Fruit fly (Drosophila melanogaster) whole organism, wandering third instar larva: ENCODE results near the gene Sec5.

Experiments used
- Abd-B ChIP-seq: fragments of >200 bp; optimal IDR thresholded peaks from 2 replicates; lab custom pipeline; 2017; ENCODE audit warnings: missing biosample characterization, missing genetic modification characterization
- CG32264 ChIP-seq: fragments of 200-800 bp; sonication (Bioruptor generic); optimal IDR thresholded peaks from 2 replicates; lab custom pipeline; 2016; ENCODE audit warnings: missing biosample characterization, missing genetic modification characterization
- CG9705 ChIP-seq: fragments of 200-800 bp; sonication (Bioruptor generic); optimal IDR thresholded peaks from 2 replicates; lab custom pipeline; 2018; ENCODE audit warnings: missing biosample characterization, mild to moderate bottlenecking, missing genetic modification characterization
- CrebA ChIP-seq: fragments of 200-800 bp; sonication (Bioruptor generic); optimal IDR thresholded peaks from 2 replicates; lab custom pipeline; 2016; ENCODE audit warnings: missing biosample characterization, mild to moderate bottlenecking, missing genetic modification characterization, borderline replicate concordance
- Dfd ChIP-seq: fragments of >200 bp; optimal IDR thresholded peaks from 2 replicates; lab custom pipeline; 2017; ENCODE audit warnings: missing biosample characterization, missing genetic modification characterization
- Dif ChIP-seq: fragments of 200-275, 200-300 bp; sonication (Bioruptor generic); optimal IDR thresholded peaks from 2 replicates; lab custom pipeline; 2018; ENCODE audit warnings: missing biosample characterization, missing genetic modification characterization; ENCODE audit not compliant: partially characterized antibody
- HLH106 ChIP-seq: fragments of 200-800 bp; optimal IDR thresholded peaks from 3 replicates; lab custom pipeline; 2019; ENCODE audit warnings: missing biosample characterization, mild to moderate bottlenecking, missing genetic modification characterization, moderate library complexity
- Hnf4 ChIP-seq: fragments of 200-800 bp; sonication (Bioruptor generic); optimal IDR thresholded peaks from 2 replicates; lab custom pipeline; 2016; ENCODE audit warnings: missing biosample characterization, mild to moderate bottlenecking, missing genetic modification characterization
- Hr78 ChIP-seq: fragments of >200 bp; optimal IDR thresholded peaks from 2 replicates; lab custom pipeline; 2017; ENCODE audit warnings: missing biosample characterization, missing genetic modification characterization
- Hr83 ChIP-seq: fragments of 200-300 bp; sonication (Bioruptor generic); optimal IDR thresholded peaks from 2 replicates; lab custom pipeline; 2016; ENCODE audit warnings: missing biosample characterization, mild to moderate bottlenecking, missing genetic modification characterization, moderate library complexity; ENCODE audit not compliant: poor library complexity, severe bottlenecking
- Jra ChIP-seq: sonication (Bioruptor generic); optimal IDR thresholded peaks from 2 replicates; lab custom pipeline; 2016; ENCODE audit warnings: missing biosample characterization, missing genetic modification characterization
- Mio ChIP-seq: sonication (Bioruptor generic); optimal IDR thresholded peaks from 2 replicates; lab custom pipeline; 2016; ENCODE audit warnings: missing biosample characterization, missing genetic modification characterization
- Myc ChIP-seq: fragments of >200 bp; optimal IDR thresholded peaks from 2 replicates; lab custom pipeline; 2017
- OdsH ChIP-seq: fragments of 200-800 bp; sonication (Bioruptor generic); optimal IDR thresholded peaks from 2 replicates; lab custom pipeline; 2016; ENCODE audit warnings: missing biosample characterization, mild to moderate bottlenecking, missing genetic modification characterization
- Sp1 ChIP-seq: fragments of 200-800 bp; sonication (Bioruptor generic); optimal IDR thresholded peaks from 3 replicates; lab custom pipeline; 2019; ENCODE audit warnings: missing biosample characterization, mild to moderate bottlenecking, missing genetic modification characterization, moderate library complexity
- Vsx2 ChIP-seq: fragments of 200-300, 225-300 bp; sonication (Bioruptor generic); optimal IDR thresholded peaks from 2 replicates; lab custom pipeline; 2018; ENCODE audit warnings: missing biosample characterization, missing genetic modification characterization; ENCODE audit not compliant: partially characterized antibody
- br ChIP-seq: fragments of 200-800 bp; sonication (Bioruptor generic); optimal IDR thresholded peaks from 2 replicates; lab custom pipeline; 2016; ENCODE audit warnings: missing biosample characterization, missing genetic modification characterization
- brk ChIP-seq: fragments of 200-800 bp; sonication (Bioruptor generic); optimal IDR thresholded peaks from 2 replicates; lab custom pipeline; 2016; ENCODE audit warnings: missing biosample characterization, mild to moderate bottlenecking, missing genetic modification characterization
- dl ChIP-seq, 2 experiments: fragments of 175-275, 200-275 bp in 1 of 2; fragments of 200-275 bp in 1 of 2; sonication (Bioruptor generic); optimal IDR thresholded peaks; lab custom pipeline; 2018; ENCODE audit warnings: mild to moderate bottlenecking in 2 of 2, missing biosample characterization in 2 of 2, missing genetic modification characterization in 2 of 2, moderate library complexity in 2 of 2; ENCODE audit not compliant: partially characterized antibody in 2 of 2, insufficient read depth in 1 of 2
- dmrt93B ChIP-seq: fragments of 200-800 bp; sonication (Bioruptor generic); optimal IDR thresholded peaks from 2 replicates; lab custom pipeline; 2018; ENCODE audit warnings: missing biosample characterization, mild to moderate bottlenecking, missing genetic modification characterization
- dsf ChIP-seq: sonication (Bioruptor generic); optimal IDR thresholded peaks from 2 replicates; lab custom pipeline; 2016; ENCODE audit warnings: missing biosample characterization, missing genetic modification characterization, borderline replicate concordance
- ey ChIP-seq: fragments of 200-800 bp; sonication (Bioruptor generic); optimal IDR thresholded peaks from 2 replicates; lab custom pipeline; 2016; ENCODE audit warnings: missing biosample characterization, missing genetic modification characterization
- foxo ChIP-seq, 2 experiments: fragments of 200-800 bp; sonication (Bioruptor generic); optimal IDR thresholded peaks; 2 replicates in 1 of 2; 3 replicates in 1 of 2; lab custom pipeline; 2016 to 2017; ENCODE audit warnings: missing biosample characterization in 2 of 2, missing genetic modification characterization in 2 of 2
- fru ChIP-seq: fragments of 200-800 bp; sonication (Bioruptor generic); optimal IDR thresholded peaks from 3 replicates; lab custom pipeline; 2016; ENCODE audit warnings: missing biosample characterization, mild to moderate bottlenecking, missing genetic modification characterization
- h ChIP-seq: fragments of 200-800 bp; sonication (Bioruptor generic); optimal IDR thresholded peaks from 3 replicates; lab custom pipeline; 2016; ENCODE audit warnings: missing biosample characterization, mild to moderate bottlenecking, missing genetic modification characterization
- jim ChIP-seq: fragments of 175-275, 200-325 bp; sonication (Bioruptor generic); optimal IDR thresholded peaks from 2 replicates; lab custom pipeline; 2016; ENCODE audit warnings: missing biosample characterization, mild to moderate bottlenecking, missing genetic modification characterization
- lola ChIP-seq: fragments of >200 bp; optimal IDR thresholded peaks from 2 replicates; lab custom pipeline; 2017; ENCODE audit warnings: missing biosample characterization, missing genetic modification characterization
- pan ChIP-seq: fragments of >200 bp; optimal IDR thresholded peaks from 2 replicates; lab custom pipeline; 2017
- psq ChIP-seq: fragments of 200-800 bp; sonication (Bioruptor generic); optimal IDR thresholded peaks from 3 replicates; lab custom pipeline; 2017; ENCODE audit warnings: missing biosample characterization, mild to moderate bottlenecking, missing genetic modification characterization, moderate library complexity
- rgr ChIP-seq: fragments of 200-800 bp; sonication (Bioruptor generic); optimal IDR thresholded peaks from 3 replicates; lab custom pipeline; 2016; ENCODE audit warnings: missing biosample characterization, mild to moderate bottlenecking, missing genetic modification characterization
- sage ChIP-seq: fragments of 200-800 bp; sonication (Bioruptor generic); optimal IDR thresholded peaks from 2 replicates; lab custom pipeline; 2016; ENCODE audit warnings: missing biosample characterization, mild to moderate bottlenecking, missing genetic modification characterization
- tai ChIP-seq: sonication (Bioruptor generic); optimal IDR thresholded peaks from 2 replicates; lab custom pipeline; 2016; ENCODE audit warnings: missing biosample characterization, missing genetic modification characterization
- usp ChIP-seq: fragments of >200 bp; optimal IDR thresholded peaks from 2 replicates; lab custom pipeline; 2017; ENCODE audit warnings: missing biosample characterization, missing genetic modification characterization
- woc ChIP-seq: sonication (Bioruptor generic); optimal IDR thresholded peaks from 2 replicates; lab custom pipeline; 2016; ENCODE audit warnings: missing biosample characterization, mild to moderate bottlenecking, missing genetic modification characterization

The Sec5 gene

dm6 chr2L:3422753-3423152 is 34.3 kb upstream of the Sec5 start:
- TF ChIP-seq tai (GFP tag; lab: Kevin White, UChicago) = no peak

dm6 chr2L:3425947-3426346 is 31.2 kb upstream of the Sec5 start:
- TF ChIP-seq Myc (lab: Kevin White, UChicago) (no peak), Jra (no peak), Hr78 (GFP tag; lab: Kevin White, UChicago) (no peak), Hr83 (GFP tag; lab: Kevin White, UChicago) (no peak), psq (GFP tag; lab: Kevin White, UChicago) (no peak), Vsx2 (GFP tag; lab: Kevin White, UChicago) (no peak), br (GFP tag; lab: Kevin White, UChicago) (no peak), CrebA (no peak), Hnf4 (GFP tag; lab: Kevin White, UChicago) (no peak)

- TF ChIP-seq sage (GFP tag; lab: Kevin White, UChicago) = no peak
- peak; percentile 33 for TF ChIP-seq Vsx2 (GFP tag; lab: Kevin White, UChicago)
- peak; percentile 8 for TF ChIP-seq psq (GFP tag; lab: Kevin White, UChicago)
These were observed 30.4 kb upstream of the Sec5 start, which contains the start of gene Pgant2 for dm6 chr2L:3426669-3427232. Pgant2 (minus strand) TSS chr2L:3426719.

- TF ChIP-seq usp (GFP tag; lab: Kevin White, UChicago) (no peak), fru (GFP tag; lab: Kevin White, UChicago) (no peak), jim (GFP tag; lab: Kevin White, UChicago) (no peak)
These were observed 28.5 kb upstream of the Sec5 start for dm6 chr2L:3428419-3429097.

- TF ChIP-seq sage (GFP tag; lab: Kevin White, UChicago) = no peak
- no peak for TF ChIP-seq dl (GFP tag; optimal IDR thresholded peaks at IDR 0.05; lab: Kevin White, UChicago; ENCODE audit: insufficient read depth in 1 of 2, partially characterized antibody in 2 of 2)
- TF ChIP-seq fru (GFP tag; lab: Kevin White, UChicago) = no peak
- TF ChIP-seq Hr83 (GFP tag; lab: Kevin White, UChicago) = no peak
- TF ChIP-seq Hr78 (GFP tag; lab: Kevin White, UChicago) = no peak
- no peak for TF ChIP-seq Dif
- TF ChIP-seq Dfd (GFP tag; lab: Kevin White, UChicago) = no peak
These were observed 22.0 kb upstream of the Sec5 start for dm6 chr2L:3435086-3435485.

- TF ChIP-seq usp (GFP tag; lab: Kevin White, UChicago) (no peak), Myc (lab: Kevin White, UChicago) (no peak), ey (GFP tag; lab: Kevin White, UChicago) (no peak), dmrt93B (GFP tag; lab: Kevin White, UChicago) (no peak), h (GFP tag; lab: Kevin White, UChicago) (no peak), dsf (GFP tag; lab: Kevin White, UChicago) (no peak), brk (GFP tag; lab: Kevin White, UChicago) (no peak), Hnf4 (GFP tag; lab: Kevin White, UChicago) (no peak), OdsH (no peak), Jra (no peak), Vsx2 (GFP tag; lab: Kevin White, UChicago) (no peak), tai (GFP tag; lab: Kevin White, UChicago) (no peak), HLH106 (no peak)
These were observed 20.8 kb upstream of the Sec5 start for dm6 chr2L:3436347-3436746.

dm6 chr2L:3437068-3437467 is 20.0 kb upstream of the Sec5 start:
- TF ChIP-seq brk (GFP tag; lab: Kevin White, UChicago) (peak; percentile 75), Abd-B (GFP tag; lab: Kevin White, UChicago) (no peak), HLH106 (peak; percentile 87), foxo (GFP tag; optimal IDR thresholded peaks at IDR 0.05; lab: Kevin White, UChicago) (peak in 1 of 2 experiments; percentile 77), usp (GFP tag; lab: Kevin White, UChicago) (no peak), CG9705 (GFP tag; lab: Kevin White, UChicago) (peak; percentile 73), CG32264 (peak; percentile 36), sage (GFP tag; lab: Kevin White, UChicago) (peak; percentile 8), dmrt93B (GFP tag; lab: Kevin White, UChicago) (peak; percentile 54), Dif (no peak), woc (peak; percentile 60), Hr83 (GFP tag; lab: Kevin White, UChicago) (no peak), Mio (GFP tag; lab: Kevin White, UChicago) (no peak), Myc (lab: Kevin White, UChicago) (no peak), lola (GFP tag; lab: Kevin White, UChicago) (no peak), Sp1 (GFP tag; lab: Kevin White, UChicago) (peak; percentile 95), Vsx2 (GFP tag; lab: Kevin White, UChicago) (no peak), rgr (GFP tag; lab: Kevin White, UChicago) (peak; percentile 85), ey (GFP tag; lab: Kevin White, UChicago) (peak; percentile 67), pan (lab: Kevin White, UChicago) (no peak)
